In genomic region chr2L:3373242-3373641, dm6 we compare ENCODE assay signal across 1 fruit fly cellular context.
TF ChIP-seq lines count a peak whose summit lies in the region.

TSS of gene GramD1B (minus strand) at chr2L:3373372.

TF ChIP-seq in whole organism, embryonic, 481 proteins besides CTCF, POLR2A, EP300 and RAD21 (continued from another document and continues in another):
- TF ChIP-seq prd (optimal IDR thresholded peaks at IDR 0.05; lab: Kevin White, UChicago): no peak
- 0 out of 3 replicates have a peak, but pooled peaks have one; percentile 27 for TF ChIP-seq prd (GFP tag; IDR thresholded peaks at IDR 0.05; lab: Robert Waterston, UW)
- no peak for TF ChIP-seq crc (GFP tag; optimal IDR thresholded peaks at IDR 0.05; lab: Kevin White, UChicago)
- no peak for TF ChIP-seq CG31388 (GFP tag; optimal IDR thresholded peaks at IDR 0.05; lab: Kevin White, UChicago)
- TF ChIP-seq CG4854 (GFP tag; optimal IDR thresholded peaks at IDR 0.05; lab: Kevin White, UChicago): no peak
- TF ChIP-seq Fer2 (tag; optimal IDR thresholded peaks at IDR 0.05; lab: Kevin White, UChicago): no peak
- no peak for TF ChIP-seq CG9215 (GFP tag; IDR thresholded peaks at IDR 0.05; lab: Robert Waterston, UW)
- no peak for TF ChIP-seq CG8359 (GFP tag; optimal IDR thresholded peaks at IDR 0.05; lab: Kevin White, UChicago; ENCODE audit: borderline replicate concordance)
- no peak for TF ChIP-seq fd3F (GFP tag; optimal IDR thresholded peaks at IDR 0.05; lab: Kevin White, UChicago)
- TF ChIP-seq exex (tag; optimal IDR thresholded peaks at IDR 0.05; lab: Kevin White, UChicago): peak; percentile 6
- peak; percentile 84 for TF ChIP-seq sens (GFP tag; lab: Kevin White, UChicago)
- no peak for TF ChIP-seq CG12071 (GFP tag; optimal IDR thresholded peaks at IDR 0.05; lab: Kevin White, UChicago)
- no peak for TF ChIP-seq cato (GFP tag; optimal IDR thresholded peaks at IDR 0.05; lab: Kevin White, UChicago; ENCODE audit: borderline replicate concordance)
- no peak for TF ChIP-seq slou (GFP tag; optimal IDR thresholded peaks at IDR 0.05; lab: Kevin White, UChicago)
- TF ChIP-seq Atf3 (GFP tag; optimal IDR thresholded peaks at IDR 0.05; lab: Kevin White, UChicago): no peak
- no peak for TF ChIP-seq kay (GFP tag; optimal IDR thresholded peaks at IDR 0.05; lab: Kevin White, UChicago)
- no peak for TF ChIP-seq Dad (GFP tag; optimal IDR thresholded peaks at IDR 0.05; lab: Kevin White, UChicago)
- peak; percentile 4 for TF ChIP-seq tin (GFP tag; optimal IDR thresholded peaks at IDR 0.05; lab: Kevin White, UChicago)
- no peak for TF ChIP-seq Hand (GFP tag; optimal IDR thresholded peaks at IDR 0.05; lab: Kevin White, UChicago)
- TF ChIP-seq CG3995 (GFP tag; optimal IDR thresholded peaks at IDR 0.05; lab: Kevin White, UChicago): peak; percentile 72
- no peak for TF ChIP-seq CG4730 (GFP tag; IDR thresholded peaks at IDR 0.05; lab: Robert Waterston, UW)
- no peak for TF ChIP-seq stc (GFP tag; IDR thresholded peaks at IDR 0.05; lab: Robert Waterston, UW)
- TF ChIP-seq Rfx (GFP tag; IDR thresholded peaks at IDR 0.05; lab: Robert Waterston, UW): peak; percentile 52
- TF ChIP-seq pan (optimal IDR thresholded peaks at IDR 0.05; lab: Kevin White, UChicago): no peak
- TF ChIP-seq pan (GFP tag; optimal IDR thresholded peaks at IDR 0.05 in 1 of 2, IDR thresholded peaks at IDR 0.05 in 1 of 2): no peak
- TF ChIP-seq CG1233 (GFP tag; optimal IDR thresholded peaks at IDR 0.05; lab: Kevin White, UChicago): no peak
- TF ChIP-seq pb (GFP tag; optimal IDR thresholded peaks at IDR 0.05; lab: Kevin White, UChicago): no peak
- peak; percentile 47 for TF ChIP-seq B-H2 (GFP tag; optimal IDR thresholded peaks at IDR 0.05; lab: Kevin White, UChicago)
- no peak for TF ChIP-seq Ptx1 (GFP tag; IDR thresholded peaks at IDR 0.05; lab: Robert Waterston, UW)
- 0 out of 3 replicates have a peak, but pooled peaks have one; percentile 22 for TF ChIP-seq CG14050 (GFP tag; IDR thresholded peaks at IDR 0.05; lab: Robert Waterston, UW)
- TF ChIP-seq shn (GFP tag; optimal IDR thresholded peaks at IDR 0.05; lab: Kevin White, UChicago): no peak
- TF ChIP-seq Max (GFP tag; optimal IDR thresholded peaks at IDR 0.05; lab: Kevin White, UChicago): no peak
- TF ChIP-seq CG18262 (tag; optimal IDR thresholded peaks at IDR 0.05; lab: Kevin White, UChicago): peak; percentile 11
- no peak for TF ChIP-seq unpg (GFP tag; optimal IDR thresholded peaks at IDR 0.05; lab: Kevin White, UChicago)
- no peak for TF ChIP-seq CG34422 (GFP tag; IDR thresholded peaks at IDR 0.05; lab: Robert Waterston, UW)
- TF ChIP-seq Eip74EF (GFP tag; optimal IDR thresholded peaks at IDR 0.05; lab: Kevin White, UChicago): no peak
- TF ChIP-seq Bgb (GFP tag; IDR thresholded peaks at IDR 0.05; lab: Robert Waterston, UW; ENCODE audit: partially characterized antibody): peak; percentile 50
- TF ChIP-seq gfzf (GFP tag; optimal IDR thresholded peaks at IDR 0.05; lab: Kevin White, UChicago): peak; percentile 92
- peak; percentile 43; the same call in 1 of the 3 replicates for TF ChIP-seq zen2 (GFP tag; IDR thresholded peaks at IDR 0.05; lab: Robert Waterston, UW; ENCODE audit: partially characterized antibody)
- peak; percentile 26 for TF ChIP-seq CG12391 (tag; optimal IDR thresholded peaks at IDR 0.05; lab: Kevin White, UChicago)
- no peak for TF ChIP-seq Mrtf (GFP tag; IDR thresholded peaks at IDR 0.05; lab: Robert Waterston, UW)
- TF ChIP-seq CG15269 (tag; optimal IDR thresholded peaks at IDR 0.05; lab: Kevin White, UChicago): no peak
- TF ChIP-seq CG2199 (GFP tag; IDR thresholded peaks at IDR 0.05; lab: Robert Waterston, UW): no peak
- peak; percentile 23 for TF ChIP-seq Sin3A (optimal IDR thresholded peaks at IDR 0.05; lab: Kevin White, UChicago)
- TF ChIP-seq inv (GFP tag; IDR thresholded peaks at IDR 0.05; lab: Robert Waterston, UW; ENCODE audit: partially characterized antibody): no peak
- peak; percentile 69 for TF ChIP-seq Hmr (GFP tag; optimal IDR thresholded peaks at IDR 0.05; lab: Kevin White, UChicago)
- TF ChIP-seq esg (GFP tag; conservative IDR thresholded peaks at IDR 0.05; lab: Robert Waterston, UW): no peak
- TF ChIP-seq Opbp (GFP tag; IDR thresholded peaks at IDR 0.05; lab: Robert Waterston, UW; ENCODE audit: partially characterized antibody): peak; percentile 44; the same call in 1 of the 3 replicates
- TF ChIP-seq Atf6 (GFP tag; IDR thresholded peaks at IDR 0.05; lab: Robert Waterston, UW): no peak
- peak; percentile 5 for TF ChIP-seq CG4424 (GFP tag; optimal IDR thresholded peaks at IDR 0.05; lab: Kevin White, UChicago)
- TF ChIP-seq CG2712 (tag; optimal IDR thresholded peaks at IDR 0.05; lab: Kevin White, UChicago): peak; percentile 20
- TF ChIP-seq pita (GFP tag; optimal IDR thresholded peaks at IDR 0.05; lab: Kevin White, UChicago): no peak
- TF ChIP-seq zen (tag; optimal IDR thresholded peaks at IDR 0.05; lab: Kevin White, UChicago): peak; percentile 25
- no peak for TF ChIP-seq CG17612 (GFP tag; IDR thresholded peaks at IDR 0.05; lab: Robert Waterston, UW)
- TF ChIP-seq Sry-δ (GFP tag; optimal IDR thresholded peaks at IDR 0.05; lab: Kevin White, UChicago): peak; percentile 32
- no peak for TF ChIP-seq Rx (GFP tag; IDR thresholded peaks at IDR 0.05; lab: Robert Waterston, UW)
- peak; percentile 10 for TF ChIP-seq CG15601 (tag; optimal IDR thresholded peaks at IDR 0.05; lab: Kevin White, UChicago)
- TF ChIP-seq HHEX (GFP tag; optimal IDR thresholded peaks at IDR 0.05; lab: Kevin White, UChicago): peak; percentile 21
- TF ChIP-seq CG2116 (GFP tag; optimal IDR thresholded peaks at IDR 0.05; lab: Kevin White, UChicago): peak; percentile 33
- no peak for TF ChIP-seq sens-2 (GFP tag; IDR thresholded peaks at IDR 0.05; lab: Robert Waterston, UW)
- TF ChIP-seq CG13287 (GFP tag; IDR thresholded peaks at IDR 0.05; lab: Robert Waterston, UW; ENCODE audit: partially characterized antibody): peak; percentile 57; the same call in 1 of the 2 replicates
- TF ChIP-seq grn (GFP tag; optimal IDR thresholded peaks at IDR 0.05; lab: Kevin White, UChicago): no peak
- no peak for TF ChIP-seq Vsx1 (GFP tag; optimal IDR thresholded peaks at IDR 0.05; lab: Kevin White, UChicago)
- TF ChIP-seq CG8388 (GFP tag; optimal IDR thresholded peaks at IDR 0.05; lab: Kevin White, UChicago): no peak
- TF ChIP-seq ewg (GFP tag; optimal IDR thresholded peaks at IDR 0.05; lab: Kevin White, UChicago): peak; percentile 41
- peak; percentile 24 for TF ChIP-seq CG13624 (GFP tag; optimal IDR thresholded peaks at IDR 0.05; lab: Kevin White, UChicago)
- TF ChIP-seq fu2 (GFP tag; optimal IDR thresholded peaks at IDR 0.05; lab: Kevin White, UChicago): peak; percentile 7
- TF ChIP-seq row (GFP tag; IDR thresholded peaks at IDR 0.05; lab: Robert Waterston, UW): no peak
- TF ChIP-seq Hr39 (optimal IDR thresholded peaks at IDR 0.05; lab: Kevin White, UChicago): no peak
- TF ChIP-seq Side (GFP tag; optimal IDR thresholded peaks at IDR 0.05; lab: Kevin White, UChicago): peak; percentile 6
- TF ChIP-seq CG4404 (GFP tag; IDR thresholded peaks at IDR 0.05; lab: Robert Waterston, UW): no peak
- TF ChIP-seq CG2889 (GFP tag; IDR thresholded peaks at IDR 0.05; lab: Robert Waterston, UW): no peak
- no peak for TF ChIP-seq CG11560 (tag; IDR thresholded peaks at IDR 0.05; lab: Robert Waterston, UW)
- no peak for TF ChIP-seq luna (GFP tag; optimal IDR thresholded peaks at IDR 0.05; lab: Kevin White, UChicago)
- no peak for TF ChIP-seq CG8290 (GFP tag; optimal IDR thresholded peaks at IDR 0.05; lab: Kevin White, UChicago)
- peak in 1 of 2 experiments; percentile 65 for TF ChIP-seq CG8290 (tag; optimal IDR thresholded peaks at IDR 0.05; lab: Kevin White, UChicago)
- peak; percentile 2 for TF ChIP-seq CG30403 (GFP tag; optimal IDR thresholded peaks at IDR 0.05; lab: Kevin White, UChicago)
- TF ChIP-seq amos (GFP tag; IDR thresholded peaks at IDR 0.05; lab: Robert Waterston, UW; ENCODE audit: partially characterized antibody): peak; percentile 40; the same call in 1 of the 2 replicates
- peak; percentile 5 for TF ChIP-seq CG2678 (tag; optimal IDR thresholded peaks at IDR 0.05; lab: Kevin White, UChicago)
- TF ChIP-seq CHES-1-like (GFP tag; optimal IDR thresholded peaks at IDR 0.05; lab: Kevin White, UChicago): peak; percentile 42
- TF ChIP-seq org-1 (GFP tag; optimal IDR thresholded peaks at IDR 0.05; lab: Kevin White, UChicago): no peak
- peak; percentile 62 for TF ChIP-seq trem (tag; optimal IDR thresholded peaks at IDR 0.05; lab: Kevin White, UChicago)
- TF ChIP-seq NfI (GFP tag; optimal IDR thresholded peaks at IDR 0.05; lab: Kevin White, UChicago): peak; percentile 34
- TF ChIP-seq CG11247 (GFP tag; IDR thresholded peaks at IDR 0.05; lab: Robert Waterston, UW): no peak
- TF ChIP-seq aop (GFP tag; IDR thresholded peaks at IDR 0.05; lab: Robert Waterston, UW): no peak
- TF ChIP-seq pros (GFP tag; optimal IDR thresholded peaks at IDR 0.05; lab: Kevin White, UChicago): no peak
- TF ChIP-seq odd (GFP tag; optimal IDR thresholded peaks at IDR 0.05; lab: Kevin White, UChicago): no peak
- TF ChIP-seq E2f2 (GFP tag; IDR thresholded peaks at IDR 0.05; lab: Robert Waterston, UW): peak; percentile 98
- peak; percentile 78 for TF ChIP-seq CG1603 (tag; optimal IDR thresholded peaks at IDR 0.05; lab: Kevin White, UChicago)
- peak in 1 of 2 experiments; percentile 6 for TF ChIP-seq Pdp1 (GFP tag; optimal IDR thresholded peaks at IDR 0.05; lab: Kevin White, UChicago)
- no peak for TF ChIP-seq peb (GFP tag; IDR thresholded peaks at IDR 0.05; lab: Robert Waterston, UW)
- no peak for TF ChIP-seq crol (GFP tag; IDR thresholded peaks at IDR 0.05; lab: Robert Waterston, UW)
- no peak for TF ChIP-seq tll (GFP tag; optimal IDR thresholded peaks at IDR 0.05; lab: Kevin White, UChicago)
- peak; percentile 32; the same call in 1 of the 2 replicates for TF ChIP-seq unc-4 (GFP tag; IDR thresholded peaks at IDR 0.05; lab: Robert Waterston, UW; ENCODE audit: partially characterized antibody)
- no peak for TF ChIP-seq ind (GFP tag; optimal IDR thresholded peaks at IDR 0.05; lab: Kevin White, UChicago)
- peak; percentile 56 for TF ChIP-seq CG12659 (GFP tag; optimal IDR thresholded peaks at IDR 0.05; lab: Kevin White, UChicago)
- peak; percentile 43; the same call in 1 of the 2 replicates for TF ChIP-seq MBD-R2 (GFP tag; IDR thresholded peaks at IDR 0.05; lab: Robert Waterston, UW)
- peak; percentile 95 for TF ChIP-seq pzg (GFP tag; optimal IDR thresholded peaks at IDR 0.05; lab: Kevin White, UChicago)
- TF ChIP-seq CG12744 (GFP tag; optimal IDR thresholded peaks at IDR 0.05; lab: Kevin White, UChicago): no peak
- TF ChIP-seq CG2120 (GFP tag; optimal IDR thresholded peaks at IDR 0.05; lab: Kevin White, UChicago): peak; percentile 53
- TF ChIP-seq CG15479 (GFP tag; optimal IDR thresholded peaks at IDR 0.05; lab: Kevin White, UChicago): no peak
- no peak for TF ChIP-seq Oli (tag; optimal IDR thresholded peaks at IDR 0.05; lab: Kevin White, UChicago)
- TF ChIP-seq CG11696 (GFP tag; IDR thresholded peaks at IDR 0.05; lab: Robert Waterston, UW): no peak
- no peak for TF ChIP-seq CG1024 (GFP tag; IDR thresholded peaks at IDR 0.05; lab: Robert Waterston, UW)
- 0 out of 3 replicates have a peak, but pooled peaks have one; percentile 36 for TF ChIP-seq ci (GFP tag; IDR thresholded peaks at IDR 0.05; lab: Robert Waterston, UW)
- TF ChIP-seq Spps (tag; optimal IDR thresholded peaks at IDR 0.05; lab: Kevin White, UChicago): no peak
- no peak for TF ChIP-seq CG6254 (GFP tag; optimal IDR thresholded peaks at IDR 0.05; lab: Kevin White, UChicago)
- no peak for TF ChIP-seq slbo (GFP tag; IDR thresholded peaks at IDR 0.05; lab: Robert Waterston, UW)
- TF ChIP-seq bsh (GFP tag; optimal IDR thresholded peaks at IDR 0.05; lab: Kevin White, UChicago): no peak
- TF ChIP-seq HmgD (GFP tag; optimal IDR thresholded peaks at IDR 0.05; lab: Kevin White, UChicago): peak; percentile 13
- TF ChIP-seq Doc2 (GFP tag; IDR thresholded peaks at IDR 0.05; lab: Robert Waterston, UW): no peak
- TF ChIP-seq bbx (GFP tag; IDR thresholded peaks at IDR 0.05; lab: Robert Waterston, UW; ENCODE audit: partially characterized antibody): peak; percentile 59
- peak; percentile 11 for TF ChIP-seq CG30020 (tag; optimal IDR thresholded peaks at IDR 0.05; lab: Kevin White, UChicago)
- TF ChIP-seq p53 (GFP tag; optimal IDR thresholded peaks at IDR 0.05; lab: Kevin White, UChicago): no peak
- TF ChIP-seq CG10366 (GFP tag; IDR thresholded peaks at IDR 0.05; lab: Robert Waterston, UW): no peak
- TF ChIP-seq CG15514 (GFP tag; optimal IDR thresholded peaks at IDR 0.05; lab: Kevin White, UChicago): peak; percentile 61
- no peak for TF ChIP-seq CG14965 (GFP tag; optimal IDR thresholded peaks at IDR 0.05; lab: Kevin White, UChicago; ENCODE audit: borderline replicate concordance)
- TF ChIP-seq D19A (tag; optimal IDR thresholded peaks at IDR 0.05; lab: Kevin White, UChicago): no peak
- no peak for TF ChIP-seq Six4 (GFP tag; optimal IDR thresholded peaks at IDR 0.05; lab: Kevin White, UChicago)
- TF ChIP-seq CG16863 (GFP tag; optimal IDR thresholded peaks at IDR 0.05; lab: Kevin White, UChicago): no peak
- TF ChIP-seq CG7372 (GFP tag; IDR thresholded peaks at IDR 0.05; lab: Robert Waterston, UW): no peak
- no peak for TF ChIP-seq dan (GFP tag; IDR thresholded peaks at IDR 0.05; lab: Robert Waterston, UW)
- TF ChIP-seq Ssrp (tag; optimal IDR thresholded peaks at IDR 0.05; lab: Kevin White, UChicago): no peak
- TF ChIP-seq CG6791 (GFP tag; IDR thresholded peaks at IDR 0.05; lab: Robert Waterston, UW; ENCODE audit: partially characterized antibody): 0 out of 3 replicates have a peak, but pooled peaks have one; percentile 38
- TF ChIP-seq Mes4 (GFP tag; optimal IDR thresholded peaks at IDR 0.05; lab: Kevin White, UChicago): no peak
- no peak for TF ChIP-seq Jarid2 (GFP tag; optimal IDR thresholded peaks at IDR 0.05; lab: Kevin White, UChicago)
- no peak for TF ChIP-seq Hr3 (GFP tag; optimal IDR thresholded peaks at IDR 0.05; lab: Kevin White, UChicago)
- no peak for TF ChIP-seq CG10979 (tag; optimal IDR thresholded peaks at IDR 0.05; lab: Kevin White, UChicago)
- no peak for TF ChIP-seq eve (GFP tag; optimal IDR thresholded peaks at IDR 0.05; lab: Kevin White, UChicago)
- no peak for TF ChIP-seq cg (GFP tag; optimal IDR thresholded peaks at IDR 0.05; lab: Kevin White, UChicago)
- no peak for TF ChIP-seq Abd-B (GFP tag; optimal IDR thresholded peaks at IDR 0.05; lab: Kevin White, UChicago)
- TF ChIP-seq sug (tag; optimal IDR thresholded peaks at IDR 0.05; lab: Kevin White, UChicago): peak; percentile 32
- TF ChIP-seq CG10209 (GFP tag; optimal IDR thresholded peaks at IDR 0.05; lab: Kevin White, UChicago): no peak
- peak; percentile 36 for TF ChIP-seq CG17829 (tag; optimal IDR thresholded peaks at IDR 0.05; lab: Kevin White, UChicago)
